Worm (Caenorhabditis elegans): ENCODE data around the gene rfs-1.

DNA sequence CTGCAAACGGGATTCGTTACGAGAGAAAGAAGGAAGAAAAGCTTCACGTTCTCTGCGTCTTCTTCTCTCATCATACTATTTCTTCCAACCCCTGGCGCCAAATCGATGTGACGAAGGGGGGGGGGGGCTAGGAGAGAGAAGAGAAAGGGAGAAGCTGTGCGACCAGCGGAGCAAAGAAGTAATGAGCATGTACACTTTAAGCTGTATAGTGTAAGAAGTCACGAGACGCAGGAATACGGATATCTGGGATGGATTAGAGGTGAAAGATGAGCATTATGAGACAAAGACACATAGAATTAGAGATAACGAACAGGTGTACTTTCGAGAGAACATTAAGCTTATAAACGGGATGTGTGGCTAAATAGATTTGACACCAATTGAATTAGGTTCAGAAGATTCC, 24.5 kb upstream of the rfs-1 start:
- TF ChIP-seq him-1 (tag; optimal IDR thresholded peaks at IDR 0.05) (peak; percentile 42), W03F9.2 (tag; optimal IDR thresholded peaks at IDR 0.05) (peak; percentile 25)

Measured in whole organism, L4/young adult.